Fruit fly (Drosophila melanogaster): ENCODE data around the gene Itgbn.
A peak's percentile ranks its signal among the peaks of the same experiment; 100 is the strongest.

Gene Itgbn

dm6 chr2L:21009310-21010119 lies 43.3 kb upstream of the Itgbn start (continued):
- TF ChIP-seq chm (GFP tag; IDR thresholded peaks at IDR 0.05) (peak; percentile 89; the same call in 1 of the 2 replicates), Sin3A (optimal IDR thresholded peaks at IDR 0.05) (no peak), fd64A (GFP tag; optimal IDR thresholded peaks at IDR 0.05) (peak; percentile 32), Ets97D (GFP tag; optimal IDR thresholded peaks at IDR 0.05) (peak; percentile 7), prd (optimal IDR thresholded peaks at IDR 0.05) (no peak), prd (GFP tag; IDR thresholded peaks at IDR 0.05) (peak; percentile 95), CG1647 (GFP tag; optimal IDR thresholded peaks at IDR 0.05) (peak; percentile 18), sr (GFP tag; IDR thresholded peaks at IDR 0.05) (no peak), Ptx1 (GFP tag; IDR thresholded peaks at IDR 0.05) (peak; percentile 69), CG17612 (GFP tag; IDR thresholded peaks at IDR 0.05) (no peak), dmrt11E (tag; optimal IDR thresholded peaks at IDR 0.05) (peak; percentile 96), Drgx (GFP tag; IDR thresholded peaks at IDR 0.05) (peak; percentile 88), Opbp (GFP tag; IDR thresholded peaks at IDR 0.05; ENCODE audit: partially characterized antibody) (no peak), zfh2 (GFP tag; optimal IDR thresholded peaks at IDR 0.05) (no peak), NfI (GFP tag; optimal IDR thresholded peaks at IDR 0.05) (peak; percentile 64), CG11695 (GFP tag; IDR thresholded peaks at IDR 0.05) (peak; percentile 80), HmgD (GFP tag; optimal IDR thresholded peaks at IDR 0.05) (no peak), shn (GFP tag; optimal IDR thresholded peaks at IDR 0.05) (no peak), insv (GFP tag; optimal IDR thresholded peaks at IDR 0.05) (no peak), Spps (tag; optimal IDR thresholded peaks at IDR 0.05) (peak; percentile 90), CG13123 (GFP tag; optimal IDR thresholded peaks at IDR 0.05) (peak; percentile 58), CG7556 (GFP tag; optimal IDR thresholded peaks at IDR 0.05) (peak; percentile 81), repo (GFP tag; optimal IDR thresholded peaks at IDR 0.05) (peak; percentile 77), CG6683 (GFP tag; optimal IDR thresholded peaks at IDR 0.05) (peak; percentile 9), Dbx (GFP tag; IDR thresholded peaks at IDR 0.05) (no peak), Atf-2 (GFP tag; optimal IDR thresholded peaks at IDR 0.05) (peak; percentile 60), wdn (GFP tag; IDR thresholded peaks at IDR 0.05) (no peak), CG4328 (GFP tag; optimal IDR thresholded peaks at IDR 0.05) (no peak), E2f1 (GFP tag; IDR thresholded peaks at IDR 0.05) (peak; percentile 61), CG3995 (GFP tag; optimal IDR thresholded peaks at IDR 0.05) (no peak), D19B (GFP tag; optimal IDR thresholded peaks at IDR 0.05) (no peak), chif (GFP tag; optimal IDR thresholded peaks at IDR 0.05) (peak; percentile 56 to 88), CTCF (GFP tag; optimal IDR thresholded peaks at IDR 0.05) (no peak), z (GFP tag; IDR thresholded peaks at IDR 0.05) (no peak), CG2120 (GFP tag; optimal IDR thresholded peaks at IDR 0.05) (no peak), CG7357 (GFP tag; IDR thresholded peaks at IDR 0.05) (peak; percentile 58; the same call in 1 of the 3 replicates), Lpt (GFP tag; optimal IDR thresholded peaks at IDR 0.05) (no peak), grau (tag; optimal IDR thresholded peaks at IDR 0.05) (peak; percentile 73), CG12219 (GFP tag; optimal IDR thresholded peaks at IDR 0.05) (peak; percentile 79), CG3726 (GFP tag; IDR thresholded peaks at IDR 0.05) (0 out of 3 replicates have a peak, but pooled peaks have one; percentile 54), Blimp-1 (GFP tag; optimal IDR thresholded peaks at IDR 0.05) (peak; percentile 84), Dip2 (GFP tag; IDR thresholded peaks at IDR 0.05) (no peak), disco-r (GFP tag; optimal IDR thresholded peaks at IDR 0.05) (peak; percentile 37), Meics (GFP tag; optimal IDR thresholded peaks at IDR 0.05) (no peak), klu (GFP tag; IDR thresholded peaks at IDR 0.05) (no peak), tio (GFP tag; optimal IDR thresholded peaks at IDR 0.05) (peak; percentile 58), cas (GFP tag; IDR thresholded peaks at IDR 0.05) (no peak), CG42726 (GFP tag; IDR thresholded peaks at IDR 0.05; ENCODE audit: partially characterized antibody) (no peak), CG7271 (tag; optimal IDR thresholded peaks at IDR 0.05) (peak; percentile 78), Doc2 (GFP tag; IDR thresholded peaks at IDR 0.05) (no peak), CG16813 (GFP tag; IDR thresholded peaks at IDR 0.05; ENCODE audit: partially characterized antibody) (no peak), Hey (tag; optimal IDR thresholded peaks at IDR 0.05) (no peak)

All from whole organism, embryonic.